Fruit fly (Drosophila melanogaster) whole organism, embryonic: ENCODE data around the gene CG3071.

Experiments
- ATbp ChIP-seq: fragments of 200-800 bp; sonication (Bioruptor generic); optimal IDR thresholded peaks from 2 replicates; lab custom pipeline; 2017; ENCODE audit warnings: missing biosample characterization, mild to moderate bottlenecking, missing genetic modification characterization, missing genetic modification reagents
- Blimp-1 ChIP-seq: fragments of 200-800 bp; sonication (Bioruptor generic); optimal IDR thresholded peaks from 3 replicates; lab custom pipeline; 2018; ENCODE audit warnings: missing biosample characterization, missing genetic modification characterization, mild to moderate bottlenecking, moderate library complexity, missing genetic modification reagents
- CG10543 ChIP-seq: fragments of 200-800 bp; sonication (Bioruptor generic); optimal IDR thresholded peaks from 3 replicates; lab custom pipeline; 2017; ENCODE audit warnings: missing biosample characterization, mild to moderate bottlenecking, missing genetic modification characterization, moderate library complexity
- CG14014 ChIP-seq: fragments of 200-800 bp; sonication (Bioruptor generic); IDR thresholded peaks from 2 replicates; pipeline ENCODE4 v1.3.6; 2022; ENCODE audit warnings: missing biosample characterization, missing genetic modification characterization
- CG15479 ChIP-seq: fragments of 200-800 bp; sonication (Bioruptor generic); optimal IDR thresholded peaks from 3 replicates; lab custom pipeline; 2019; ENCODE audit warnings: missing biosample characterization, mild to moderate bottlenecking, missing genetic modification characterization, moderate library complexity
- CG1792 ChIP-seq: fragments of 200-800 bp; sonication (Bioruptor generic); optimal IDR thresholded peaks from 2 replicates; lab custom pipeline; 2016; ENCODE audit warnings: missing biosample characterization, missing genetic modification characterization
- CG2678 ChIP-seq: fragments of 200-800 bp; sonication (Bioruptor generic); optimal IDR thresholded peaks from 3 replicates; lab custom pipeline; 2019; ENCODE audit warnings: missing biosample characterization, mild to moderate bottlenecking, missing genetic modification characterization, moderate library complexity
- CG2875 ChIP-seq: fragments of 200-800 bp; sonication (Bioruptor generic); optimal IDR thresholded peaks from 2 replicates; lab custom pipeline; 2017; ENCODE audit warnings: missing biosample characterization, mild to moderate bottlenecking, missing genetic modification characterization, missing genetic modification reagents
- CG5953 ChIP-seq: fragments of 200-800 bp; sonication (Bioruptor generic); IDR thresholded peaks from 2 replicates; pipeline ENCODE4 v1.3.6; 2022; ENCODE audit warnings: missing biosample characterization, missing genetic modification characterization
- CG6254 ChIP-seq: fragments of 200-800 bp; sonication (Bioruptor generic); optimal IDR thresholded peaks from 3 replicates; lab custom pipeline; 2017; ENCODE audit warnings: mild to moderate bottlenecking, missing biosample characterization, missing genetic modification reagents, missing genetic modification characterization
- CG7987 ChIP-seq: fragments of 200-800 bp; sonication (Bioruptor generic); optimal IDR thresholded peaks from 2 replicates; lab custom pipeline; 2018; ENCODE audit warnings: missing biosample characterization, mild to moderate bottlenecking, missing genetic modification characterization, moderate library complexity
- CG8089 ChIP-seq: fragments of 200-800 bp; sonication (Bioruptor generic); optimal IDR thresholded peaks from 3 replicates; lab custom pipeline; 2016; ENCODE audit warnings: missing biosample characterization, missing genetic modification characterization
- CG8290 ChIP-seq, 3 experiments: fragments of 200-800 bp; sonication (Bioruptor generic); optimal IDR thresholded peaks; 2 replicates each; lab custom pipeline; 2016 to 2019; ENCODE audit warnings: missing biosample characterization in 3 of 3, missing genetic modification characterization in 3 of 3, mild to moderate bottlenecking in 2 of 3, moderate library complexity in 1 of 3
- CG8359 ChIP-seq: fragments of 200-800 bp; sonication (Bioruptor generic); optimal IDR thresholded peaks from 2 replicates; lab custom pipeline; 2017; ENCODE audit warnings: missing biosample characterization, mild to moderate bottlenecking, missing genetic modification characterization, borderline replicate concordance
- Drgx ChIP-seq: fragments of 200-800 bp; sonication (Bioruptor generic); IDR thresholded peaks from 2 replicates; pipeline ENCODE4 v1.3.6; 2022; ENCODE audit warnings: missing biosample characterization, missing genetic modification characterization
- Eip74EF ChIP-seq, 2 experiments: fragments of 200-800 bp in 1 of 2; fragments of >200 bp in 1 of 2; sonication (Bioruptor generic) in 1 of 2; optimal IDR thresholded peaks; 2 replicates each; lab custom pipeline; 2017 to 2019; ENCODE audit warnings: missing biosample characterization in 2 of 2, missing genetic modification characterization in 2 of 2, mild to moderate bottlenecking in 1 of 2, moderate library complexity in 1 of 2
- Kr ChIP-seq: fragments of 200-800 bp; sonication (Bioruptor generic); optimal IDR thresholded peaks from 2 replicates; lab custom pipeline; 2017; ENCODE audit warnings: missing biosample characterization, mild to moderate bottlenecking, missing genetic modification characterization
- Meics ChIP-seq: fragments of 200-800 bp; sonication (Bioruptor generic); optimal IDR thresholded peaks from 2 replicates; lab custom pipeline; 2017; ENCODE audit warnings: missing biosample characterization, mild to moderate bottlenecking, missing genetic modification characterization
- Mes4 ChIP-seq: fragments of 200-800 bp; sonication (Bioruptor generic); optimal IDR thresholded peaks from 2 replicates; lab custom pipeline; 2016; ENCODE audit warnings: missing biosample characterization, missing genetic modification characterization
- Sox100B ChIP-seq: fragments of 200-800 bp; sonication (Bioruptor generic); optimal IDR thresholded peaks from 3 replicates; lab custom pipeline; 2018; ENCODE audit warnings: missing biosample characterization, mild to moderate bottlenecking, missing genetic modification characterization
- Xrp1 ChIP-seq: fragments of 200-800 bp; sonication (Bioruptor generic); IDR thresholded peaks from 2 replicates; pipeline ENCODE4 v1.3.6; 2022; ENCODE audit warnings: missing biosample characterization, missing genetic modification characterization
- bab2 ChIP-seq: fragments of 200-800 bp; sonication (Bioruptor generic); optimal IDR thresholded peaks from 2 replicates; lab custom pipeline; 2016; ENCODE audit warnings: missing biosample characterization, missing genetic modification characterization
- bbx ChIP-seq: fragments of 200-800 bp; sonication (Bioruptor generic); IDR thresholded peaks from 2 replicates; pipeline ENCODE4 v1.3.6; 2022; ENCODE audit warnings: missing biosample characterization, missing genetic modification characterization; ENCODE audit not compliant: partially characterized antibody
- br ChIP-seq: fragments of >200 bp; optimal IDR thresholded peaks from 2 replicates; lab custom pipeline; 2017
- bsh ChIP-seq, 2 experiments: fragments of 200-800 bp; sonication (Bioruptor generic); optimal IDR thresholded peaks; 2 replicates each; lab custom pipeline; 2017 to 2018; ENCODE audit warnings: mild to moderate bottlenecking in 2 of 2, missing biosample characterization in 2 of 2, missing genetic modification characterization in 2 of 2, moderate library complexity in 1 of 2
- chif ChIP-seq, 2 experiments: fragments of 200-800 bp; sonication (Bioruptor generic); optimal IDR thresholded peaks; 3 replicates each; lab custom pipeline; 2016; ENCODE audit warnings: missing biosample characterization in 2 of 2, missing genetic modification characterization in 2 of 2
- chinmo ChIP-seq: fragments of 200-800 bp; sonication (Bioruptor generic); IDR thresholded peaks from 4 replicates; pipeline ENCODE4 v1.3.6; 2022; ENCODE audit warnings: missing biosample characterization, missing genetic modification characterization; ENCODE audit not compliant: partially characterized antibody
- ci ChIP-seq: fragments of 200-800 bp; sonication (Bioruptor generic); IDR thresholded peaks from 3 replicates; pipeline ENCODE4 v1.3.6; 2022; ENCODE audit warnings: missing biosample characterization, missing genetic modification characterization
- crol ChIP-seq: fragments of 200-800 bp; sonication (Bioruptor generic); IDR thresholded peaks from 2 replicates; pipeline ENCODE4 v1.3.6; 2022; ENCODE audit warnings: missing biosample characterization, missing genetic modification characterization
- cwo ChIP-seq: fragments of 200-800 bp; sonication (Bioruptor generic); optimal IDR thresholded peaks from 3 replicates; lab custom pipeline; 2017; ENCODE audit warnings: missing biosample characterization, missing genetic modification characterization, mild to moderate bottlenecking, moderate library complexity, missing genetic modification reagents
- fd96Cb ChIP-seq: fragments of 200-800 bp; sonication (Bioruptor generic); optimal IDR thresholded peaks from 2 replicates; lab custom pipeline; 2018; ENCODE audit warnings: missing biosample characterization, mild to moderate bottlenecking, missing genetic modification characterization, moderate library complexity
- gce ChIP-seq: fragments of 200-800 bp; sonication (Bioruptor generic); IDR thresholded peaks from 3 replicates; pipeline ENCODE4 v1.3.6; 2022; ENCODE audit warnings: missing biosample characterization, missing genetic modification characterization
- gcm2 ChIP-seq: fragments of 200-800 bp; sonication (Bioruptor generic); optimal IDR thresholded peaks from 2 replicates; lab custom pipeline; 2016; ENCODE audit warnings: missing biosample characterization, missing genetic modification characterization
- gsb ChIP-seq: fragments of 200-800 bp; sonication (Bioruptor generic); IDR thresholded peaks from 2 replicates; pipeline ENCODE4 v1.3.6; 2022; ENCODE audit warnings: missing biosample characterization, missing genetic modification characterization
- lab ChIP-seq: fragments of 200-800 bp; sonication (Bioruptor generic); optimal IDR thresholded peaks from 3 replicates; lab custom pipeline; 2017; ENCODE audit warnings: missing biosample characterization, missing genetic modification characterization, mild to moderate bottlenecking, moderate library complexity, missing genetic modification reagents
- lov ChIP-seq, 2 experiments: fragments of 200-800 bp in 1 of 2; fragments of >200 bp in 1 of 2; sonication (Bioruptor generic) in 1 of 2; IDR thresholded peaks in 1 of 2; optimal IDR thresholded peaks in 1 of 2; 2 replicates in 1 of 2; 3 replicates in 1 of 2; pipeline versions ENCODE4 v1.3.6 to Lab custom; 2017 to 2022; ENCODE audit warnings: missing biosample characterization in 1 of 2, missing genetic modification characterization in 1 of 2
- nau ChIP-seq: fragments of 200-800 bp; sonication (Bioruptor generic); optimal IDR thresholded peaks from 3 replicates; lab custom pipeline; 2017; ENCODE audit warnings: missing biosample characterization, mild to moderate bottlenecking, missing genetic modification characterization, missing genetic modification reagents
- pan ChIP-seq, 4 experiments: fragments of >200 bp in 3 of 4; fragments of 200-800 bp in 1 of 4; sonication (Bioruptor generic) in 1 of 4; optimal IDR thresholded peaks in 3 of 4; IDR thresholded peaks in 1 of 4; 2 replicates each; pipeline versions ENCODE4 v1.3.6 to Lab custom; 2017 to 2022; ENCODE audit warnings: missing biosample characterization in 2 of 4, missing genetic modification characterization in 2 of 4, mixed read lengths in 1 of 4
- pho ChIP-seq: fragments of 200-800 bp; sonication (Bioruptor generic); optimal IDR thresholded peaks from 2 replicates; lab custom pipeline; 2016; ENCODE audit warnings: missing biosample characterization, missing genetic modification characterization
- rib ChIP-seq: fragments of 200-800 bp; sonication (Bioruptor generic); IDR thresholded peaks from 2 replicates; pipeline ENCODE4 v1.3.6; 2022; ENCODE audit warnings: missing biosample characterization, missing genetic modification characterization
- schlank ChIP-seq: fragments of 200-800 bp; sonication (Bioruptor generic); optimal IDR thresholded peaks from 2 replicates; lab custom pipeline; 2018; ENCODE audit warnings: missing biosample characterization, mild to moderate bottlenecking, missing genetic modification characterization
- stc ChIP-seq: fragments of 200-800 bp; sonication (Bioruptor generic); IDR thresholded peaks from 2 replicates; pipeline ENCODE4 v1.3.6; 2022; ENCODE audit warnings: missing biosample characterization, missing genetic modification characterization
- tap ChIP-seq: fragments of 200-800 bp; optimal IDR thresholded peaks from 3 replicates; lab custom pipeline; 2019; ENCODE audit warnings: missing biosample characterization, mild to moderate bottlenecking, missing genetic modification characterization, moderate library complexity
- trh ChIP-seq: fragments of 200-800 bp; sonication (Bioruptor generic); optimal IDR thresholded peaks from 2 replicates; lab custom pipeline; 2016; ENCODE audit warnings: missing biosample characterization, missing genetic modification characterization
- z ChIP-seq: fragments of 200-800 bp; sonication (Bioruptor generic); IDR thresholded peaks from 3 replicates; pipeline ENCODE4 v1.3.6; 2022; ENCODE audit warnings: missing biosample characterization, missing genetic modification characterization

CG3071 gene

dm6 chrX:2294474-2295434 is 32.1 kb downstream of the CG3071 start (continued):
- TF ChIP-seq CG6254 (GFP tag; lab: Kevin White, UChicago) (peak; percentile 43), CG1792 (GFP tag; lab: Kevin White, UChicago) (peak; percentile 35), CG10543 (GFP tag; lab: Kevin White, UChicago) (peak; percentile 27), crol (GFP tag; lab: Robert Waterston, UW) (peak; percentile 68; the same call in 1 of the 2 replicates), Mes4 (GFP tag; lab: Kevin White, UChicago) (no peak), nau (GFP tag; lab: Kevin White, UChicago) (peak; percentile 18), z (peak; percentile 92), ci (peak; percentile 61), br (lab: Kevin White, UChicago) (no peak), bsh (GFP tag; optimal IDR thresholded peaks at IDR 0.05; lab: Kevin White, UChicago) (peak in 1 of 2 experiments; percentile 29), CG2678 (peak; percentile 21), lov (optimal IDR thresholded peaks at IDR 0.05; lab: Kevin White, UChicago) (no peak), lov (GFP tag; IDR thresholded peaks at IDR 0.05; lab: Robert Waterston, UW) (0 out of 3 replicates have a peak, but pooled peaks have one; percentile 30), bbx (no peak), gsb (no peak), fd96Cb (tag; lab: Kevin White, UChicago) (peak; percentile 7), Kr (GFP tag; lab: Kevin White, UChicago) (peak; percentile 41), CG2875 (GFP tag; lab: Kevin White, UChicago) (peak; percentile 29), CG8290 (GFP tag; optimal IDR thresholded peaks at IDR 0.05; lab: Kevin White, UChicago) (peak; percentile 15), CG8290 (tag; optimal IDR thresholded peaks at IDR 0.05; lab: Kevin White, UChicago) (peak in 1 of 2 experiments; percentile 25), Blimp-1 (GFP tag; lab: Kevin White, UChicago) (peak; percentile 2), bab2 (GFP tag; lab: Kevin White, UChicago) (peak; percentile 69), CG8089 (GFP tag; lab: Kevin White, UChicago) (peak; percentile 27), pan (optimal IDR thresholded peaks at IDR 0.05; lab: Kevin White, UChicago) (no peak), pan (GFP tag; optimal IDR thresholded peaks at IDR 0.05 in 1 of 2, IDR thresholded peaks at IDR 0.05 in 1 of 2) (peak in 1 of 2 experiments; percentile 10), schlank (tag; lab: Kevin White, UChicago) (no peak), CG15479 (GFP tag; lab: Kevin White, UChicago) (peak; percentile 85), tap (tag; lab: Kevin White, UChicago) (peak; percentile 15), chif (GFP tag; optimal IDR thresholded peaks at IDR 0.05; lab: Kevin White, UChicago) (peak; percentile 15 to 30), pho (GFP tag; lab: Kevin White, UChicago) (no peak), rib (no peak), lab (GFP tag; lab: Kevin White, UChicago) (peak; percentile 4), CG8359 (GFP tag; lab: Kevin White, UChicago) (peak; percentile 4), gce (GFP tag; lab: Robert Waterston, UW) (peak; percentile 76; the same call in 1 of the 3 replicates), Drgx (GFP tag; lab: Robert Waterston, UW) (peak; percentile 55), ATbp (GFP tag; lab: Kevin White, UChicago) (peak; percentile 69), Meics (peak; percentile 21), CG7987 (GFP tag; lab: Kevin White, UChicago) (no peak), CG5953 (GFP tag; lab: Robert Waterston, UW) (0 out of 2 replicates have a peak, but pooled peaks have one; percentile 8), trh (GFP tag; lab: Kevin White, UChicago) (no peak), CG14014 (peak; percentile 12; the same call in 1 of the 2 replicates), gcm2 (no peak), Eip74EF (GFP tag; optimal IDR thresholded peaks at IDR 0.05; lab: Kevin White, UChicago) (no peak), cwo (GFP tag; lab: Kevin White, UChicago) (peak; percentile 2), Sox100B (GFP tag; lab: Kevin White, UChicago) (peak; percentile 3), chinmo (GFP tag; lab: Robert Waterston, UW) (peak; percentile 67; the same call in 1 of the 4 replicates), stc (GFP tag; lab: Robert Waterston, UW) (peak; percentile 24; the same call in 1 of the 2 replicates), Xrp1 (GFP tag; lab: Robert Waterston, UW) (peak; percentile 51)
